Fruit fly (Drosophila melanogaster): ENCODE measurements around the gene Meltrin.
A peak's percentile ranks its signal among the peaks of the same experiment; 100 is the strongest.

Gene Meltrin

DNA sequence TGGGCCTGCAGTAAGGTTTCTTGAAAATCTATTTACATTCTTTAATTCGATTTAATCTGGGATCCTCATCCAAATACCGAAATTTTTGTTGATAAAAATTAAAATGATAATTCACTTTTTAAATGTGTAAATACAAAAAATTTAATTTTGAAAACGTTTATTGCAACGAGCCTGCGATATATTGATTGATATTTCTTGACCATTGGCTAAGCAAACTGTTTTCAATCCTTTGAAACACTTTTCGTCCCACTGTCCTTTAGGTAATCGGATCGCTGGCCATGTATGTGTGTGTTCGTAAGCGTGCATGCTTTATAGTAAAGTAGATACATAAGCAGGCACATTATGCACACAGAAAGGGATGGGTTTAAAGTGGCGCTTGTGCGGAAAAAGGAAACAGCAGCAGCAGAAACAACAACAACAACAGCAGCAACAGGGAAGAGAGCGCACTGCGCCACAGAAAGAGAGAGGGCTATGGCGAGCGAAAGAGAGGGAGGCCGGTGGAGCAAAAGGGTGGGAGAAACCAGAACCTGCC is 72.9 kb downstream of the Meltrin start (continued):
- TF ChIP-seq dm (GFP tag; optimal IDR thresholded peaks at IDR 0.05) (peak; percentile 3), trh (GFP tag; optimal IDR thresholded peaks at IDR 0.05) (peak; percentile 11), ewg (GFP tag; optimal IDR thresholded peaks at IDR 0.05) (peak; percentile 43), CG17361 (GFP tag; IDR thresholded peaks at IDR 0.05) (peak; percentile 75; the same call in 2 of the 3 replicates), CG1602 (GFP tag; optimal IDR thresholded peaks at IDR 0.05) (peak; percentile 64), Hmx (GFP tag; optimal IDR thresholded peaks at IDR 0.05) (no peak), row (GFP tag; IDR thresholded peaks at IDR 0.05) (peak; percentile 73), CG2875 (GFP tag; optimal IDR thresholded peaks at IDR 0.05) (peak; percentile 61), ATbp (GFP tag; optimal IDR thresholded peaks at IDR 0.05) (peak; percentile 9), PHDP (tag; optimal IDR thresholded peaks at IDR 0.05) (peak; percentile 59), NC2α (GFP tag; optimal IDR thresholded peaks at IDR 0.05) (no peak), CG7556 (GFP tag; optimal IDR thresholded peaks at IDR 0.05) (peak; percentile 79), CG12219 (GFP tag; optimal IDR thresholded peaks at IDR 0.05) (peak; percentile 45), CG4282 (GFP tag; optimal IDR thresholded peaks at IDR 0.05) (peak; percentile 69), E2f2 (GFP tag; IDR thresholded peaks at IDR 0.05) (peak; percentile 29; the same call in 1 of the 2 replicates), nmo (GFP tag; optimal IDR thresholded peaks at IDR 0.05) (peak; percentile 78), bab2 (GFP tag; optimal IDR thresholded peaks at IDR 0.05) (peak; percentile 20), BtbVII (GFP tag; optimal IDR thresholded peaks at IDR 0.05) (no peak), D19B (GFP tag; optimal IDR thresholded peaks at IDR 0.05) (no peak), lola (GFP tag; optimal IDR thresholded peaks at IDR 0.05) (peak in 1 of 3 experiments; percentile 83), CG33557 (GFP tag; optimal IDR thresholded peaks at IDR 0.05) (peak; percentile 64), toy (GFP tag; IDR thresholded peaks at IDR 0.05) (no peak), Hr78 (GFP tag; optimal IDR thresholded peaks at IDR 0.05) (no peak), Lpt (GFP tag; optimal IDR thresholded peaks at IDR 0.05) (no peak), CG9609 (GFP tag; optimal IDR thresholded peaks at IDR 0.05) (peak; percentile 52), Dref (GFP tag; IDR thresholded peaks at IDR 0.05) (no peak), sisA (GFP tag; IDR thresholded peaks at IDR 0.05) (peak; percentile 44), CG3407 (GFP tag; optimal IDR thresholded peaks at IDR 0.05) (peak; percentile 14), Hr3 (GFP tag; optimal IDR thresholded peaks at IDR 0.05) (peak; percentile 53), shn (GFP tag; optimal IDR thresholded peaks at IDR 0.05) (peak; percentile 43), CG4360 (GFP tag; IDR thresholded peaks at IDR 0.05) (peak; percentile 99), Fer3 (tag; optimal IDR thresholded peaks at IDR 0.05) (no peak), CG1832 (GFP tag; optimal IDR thresholded peaks at IDR 0.05) (peak; percentile 82), CG8388 (GFP tag; optimal IDR thresholded peaks at IDR 0.05) (peak; percentile 66), CG30403 (GFP tag; optimal IDR thresholded peaks at IDR 0.05) (peak; percentile 62), D19A (tag; optimal IDR thresholded peaks at IDR 0.05) (peak; percentile 5), CG18764 (GFP tag; optimal IDR thresholded peaks at IDR 0.05) (no peak), trem (tag; optimal IDR thresholded peaks at IDR 0.05) (peak; percentile 26), Ptx1 (GFP tag; IDR thresholded peaks at IDR 0.05) (peak; percentile 46), Eip74EF (GFP tag; optimal IDR thresholded peaks at IDR 0.05) (no peak), lilli (GFP tag; optimal IDR thresholded peaks at IDR 0.05) (peak; percentile 51), crc (GFP tag; optimal IDR thresholded peaks at IDR 0.05) (no peak), CG3281 (GFP tag; optimal IDR thresholded peaks at IDR 0.05) (no peak), ems (GFP tag; optimal IDR thresholded peaks at IDR 0.05) (peak; percentile 63), ci (GFP tag; IDR thresholded peaks at IDR 0.05) (0 out of 3 replicates have a peak, but pooled peaks have one; percentile 24), CG12236 (GFP tag; optimal IDR thresholded peaks at IDR 0.05) (peak; percentile 10), CG14710 (tag; optimal IDR thresholded peaks at IDR 0.05) (peak; percentile 32), CoRest (tag; optimal IDR thresholded peaks at IDR 0.05) (peak; percentile 47), mam (GFP tag; optimal IDR thresholded peaks at IDR 0.05) (peak; percentile 0), CG16815 (GFP tag; optimal IDR thresholded peaks at IDR 0.05) (peak; percentile 78)

All from whole organism, embryonic.